Fruit fly (Drosophila melanogaster) whole organism, embryonic: Measurements from ENCODE around the gene CG44040.
A peak's percentile ranks its signal among the peaks of the same experiment; 100 is the strongest.

Experiments used
- CG10565 ChIP-seq: fragments of 200-800 bp; sonication (Bioruptor generic); optimal IDR thresholded peaks from 3 replicates; lab custom pipeline; 2016; ENCODE audit warnings: missing biosample characterization, mild to moderate bottlenecking, missing genetic modification characterization
- CG12744 ChIP-seq: fragments of 200-800 bp; sonication (Bioruptor generic); optimal IDR thresholded peaks from 2 replicates; lab custom pipeline; 2016; ENCODE audit warnings: missing biosample characterization, missing genetic modification characterization
- CG13424 ChIP-seq: fragments of 200-800 bp; sonication (Bioruptor generic); optimal IDR thresholded peaks from 2 replicates; lab custom pipeline; 2019; ENCODE audit warnings: missing biosample characterization, mild to moderate bottlenecking, missing genetic modification characterization, moderate library complexity
- CG13624 ChIP-seq: fragments of 200-800 bp; sonication (Bioruptor generic); optimal IDR thresholded peaks from 2 replicates; lab custom pipeline; 2016; ENCODE audit warnings: missing biosample characterization, missing genetic modification characterization
- CG14014 ChIP-seq: fragments of 200-800 bp; sonication (Bioruptor generic); IDR thresholded peaks from 2 replicates; pipeline ENCODE4 v1.3.6; 2022; ENCODE audit warnings: missing biosample characterization, missing genetic modification characterization
- CG1602 ChIP-seq: fragments of 200-800 bp; sonication (Bioruptor generic); optimal IDR thresholded peaks from 3 replicates; lab custom pipeline; 2016; ENCODE audit warnings: missing biosample characterization, missing genetic modification characterization
- CG16779 ChIP-seq: fragments of 200-800 bp; sonication (Bioruptor generic); IDR thresholded peaks from 2 replicates; pipeline ENCODE4 v1.3.6; 2022; ENCODE audit warnings: missing biosample characterization, missing genetic modification characterization
- CG16863 ChIP-seq: fragments of 200-800 bp; sonication (Bioruptor generic); optimal IDR thresholded peaks from 3 replicates; lab custom pipeline; 2016; ENCODE audit warnings: missing biosample characterization, missing genetic modification characterization
- CG17186 ChIP-seq: fragments of 200-800 bp; sonication (Bioruptor generic); optimal IDR thresholded peaks from 3 replicates; lab custom pipeline; 2017; ENCODE audit warnings: missing biosample characterization, missing genetic modification reagents, missing genetic modification characterization
- CG18764 ChIP-seq: fragments of 200-800 bp; sonication (Bioruptor generic); optimal IDR thresholded peaks from 3 replicates; lab custom pipeline; 2016; ENCODE audit warnings: missing biosample characterization, missing genetic modification characterization
- CG2875 ChIP-seq: fragments of 200-800 bp; sonication (Bioruptor generic); optimal IDR thresholded peaks from 2 replicates; lab custom pipeline; 2017; ENCODE audit warnings: missing biosample characterization, mild to moderate bottlenecking, missing genetic modification characterization, missing genetic modification reagents
- CG31365 ChIP-seq: fragments of 200-800 bp; sonication (Bioruptor generic); optimal IDR thresholded peaks from 2 replicates; lab custom pipeline; 2018; ENCODE audit warnings: missing biosample characterization, mild to moderate bottlenecking, missing genetic modification characterization
- CG5245 ChIP-seq: fragments of 200-800 bp; sonication (Bioruptor generic); optimal IDR thresholded peaks from 3 replicates; lab custom pipeline; 2016; ENCODE audit warnings: missing biosample characterization, missing genetic modification characterization
- CG5953 ChIP-seq: fragments of 200-800 bp; sonication (Bioruptor generic); IDR thresholded peaks from 2 replicates; pipeline ENCODE4 v1.3.6; 2022; ENCODE audit warnings: missing biosample characterization, missing genetic modification characterization
- CG6689 ChIP-seq: fragments of 200-800 bp; sonication (Bioruptor generic); IDR thresholded peaks from 2 replicates; pipeline ENCODE4 v1.3.6; 2022; ENCODE audit warnings: missing biosample characterization, missing genetic modification characterization
- CG8281 ChIP-seq: fragments of 200-800 bp; sonication (Bioruptor generic); optimal IDR thresholded peaks from 2 replicates; lab custom pipeline; 2018; ENCODE audit warnings: missing biosample characterization, mild to moderate bottlenecking, missing genetic modification characterization, moderate library complexity
- CTCF ChIP-seq: fragments of 200-800 bp; sonication (Bioruptor generic); optimal IDR thresholded peaks from 2 replicates; lab custom pipeline; 2017; ENCODE audit warnings: missing biosample characterization, mild to moderate bottlenecking, missing genetic modification characterization, moderate library complexity
- Dfd ChIP-seq, 2 experiments: fragments of >200 bp; optimal IDR thresholded peaks; 2 replicates each; lab custom pipeline; 2017; ENCODE audit warnings: missing biosample characterization in 2 of 2, missing genetic modification characterization in 2 of 2
- Dll ChIP-seq: fragments of 200-800 bp; sonication (Bioruptor generic); IDR thresholded peaks from 4 replicates; pipeline ENCODE4 v1.3.6; 2022; ENCODE audit warnings: missing biosample characterization, missing genetic modification characterization; ENCODE audit not compliant: partially characterized antibody
- H2.0 ChIP-seq: fragments of 200-800 bp; sonication (Bioruptor generic); IDR thresholded peaks from 2 replicates; pipeline ENCODE4 v1.3.6; 2022; ENCODE audit warnings: missing biosample characterization, missing genetic modification characterization
- HmgD ChIP-seq: fragments of 200-800 bp; sonication (Bioruptor generic); optimal IDR thresholded peaks from 3 replicates; lab custom pipeline; 2016; ENCODE audit warnings: missing biosample characterization, missing genetic modification characterization
- MBD-R2 ChIP-seq: fragments of 200-800 bp; sonication (Bioruptor generic); IDR thresholded peaks from 2 replicates; pipeline ENCODE4 v1.3.6; 2022; ENCODE audit warnings: missing biosample characterization, missing genetic modification characterization
- Mad ChIP-seq: fragments of 200-800 bp; sonication (Bioruptor generic); optimal IDR thresholded peaks from 2 replicates; lab custom pipeline; 2016; ENCODE audit warnings: missing biosample characterization, missing genetic modification characterization
- Med ChIP-seq: fragments of 200-800 bp; sonication (Bioruptor generic); peaks from one replicate; lab custom pipeline; 2016; ENCODE audit warnings: missing biosample characterization, missing genetic modification characterization, mild to moderate bottlenecking, inconsistent platforms, moderate library complexity
- Mrtf ChIP-seq: fragments of 200-800 bp; sonication (Bioruptor generic); IDR thresholded peaks from 3 replicates; pipeline ENCODE4 v1.3.6; 2022; ENCODE audit warnings: missing biosample characterization, missing genetic modification characterization
- Oaz ChIP-seq: fragments of 200-800 bp; sonication (Bioruptor generic); IDR thresholded peaks from 2 replicates; pipeline ENCODE4 v1.3.6; 2022; ENCODE audit warnings: missing biosample characterization, missing genetic modification characterization
- Sin3A ChIP-seq: fragments of >200 bp; optimal IDR thresholded peaks from 2 replicates; lab custom pipeline; 2018
- Six4 ChIP-seq: fragments of 200-800 bp; sonication (Bioruptor generic); optimal IDR thresholded peaks from 2 replicates; lab custom pipeline; 2016; ENCODE audit warnings: missing biosample characterization, missing genetic modification characterization
- Taf1 ChIP-seq: fragments of 200-800 bp; sonication (Bioruptor generic); IDR thresholded peaks from 2 replicates; pipeline ENCODE4 v1.3.6; 2022; ENCODE audit warnings: missing biosample characterization, missing genetic modification characterization
- YL-1 ChIP-seq: fragments of 200-800 bp; sonication (Bioruptor generic); optimal IDR thresholded peaks from 3 replicates; lab custom pipeline; 2017; ENCODE audit warnings: missing biosample characterization, mild to moderate bottlenecking, missing genetic modification characterization
- ash1 ChIP-seq: fragments of 200-800 bp; sonication (Bioruptor generic); optimal IDR thresholded peaks from 2 replicates; lab custom pipeline; 2018; ENCODE audit warnings: missing biosample characterization, mild to moderate bottlenecking, missing genetic modification characterization
- bbx ChIP-seq: fragments of 200-800 bp; sonication (Bioruptor generic); IDR thresholded peaks from 2 replicates; pipeline ENCODE4 v1.3.6; 2022; ENCODE audit warnings: missing biosample characterization, missing genetic modification characterization; ENCODE audit not compliant: partially characterized antibody
- cato ChIP-seq: fragments of 200-800 bp; sonication (Bioruptor generic); optimal IDR thresholded peaks from 2 replicates; lab custom pipeline; 2016; ENCODE audit warnings: missing biosample characterization, missing genetic modification characterization, borderline replicate concordance
- chn ChIP-seq: fragments of 200-800 bp; sonication (Bioruptor generic); optimal IDR thresholded peaks from 2 replicates; lab custom pipeline; 2016; ENCODE audit warnings: missing biosample characterization, missing genetic modification characterization
- crp ChIP-seq, 2 experiments: fragments of 200-800 bp; sonication (Bioruptor generic); optimal IDR thresholded peaks; 2 replicates in 1 of 2; 3 replicates in 1 of 2; lab custom pipeline; 2017; ENCODE audit warnings: missing biosample characterization in 2 of 2, missing genetic modification characterization in 2 of 2, mild to moderate bottlenecking in 1 of 2, moderate library complexity in 1 of 2
- dati ChIP-seq: fragments of 200-800 bp; sonication (Bioruptor generic); IDR thresholded peaks from 2 replicates; pipeline ENCODE4 v1.3.6; 2022; ENCODE audit warnings: missing biosample characterization, missing genetic modification characterization
- eyg ChIP-seq: fragments of 200-800 bp; sonication (Bioruptor generic); optimal IDR thresholded peaks from 3 replicates; lab custom pipeline; 2016; ENCODE audit warnings: missing biosample characterization, missing genetic modification characterization
- gfzf ChIP-seq: fragments of 200-800 bp; sonication (Bioruptor generic); optimal IDR thresholded peaks from 2 replicates; lab custom pipeline; 2016; ENCODE audit warnings: missing biosample characterization, mild to moderate bottlenecking, missing genetic modification characterization, moderate library complexity
- insv ChIP-seq, 2 experiments: fragments of 200-800 bp; sonication (Bioruptor generic); optimal IDR thresholded peaks; 3 replicates each; lab custom pipeline; 2016 to 2018; ENCODE audit warnings: missing biosample characterization in 2 of 2, missing genetic modification characterization in 2 of 2
- inv ChIP-seq: fragments of 200-800 bp; sonication (Bioruptor generic); IDR thresholded peaks from 2 replicates; pipeline ENCODE4 v1.3.6; 2022; ENCODE audit warnings: missing biosample characterization, missing genetic modification characterization; ENCODE audit not compliant: partially characterized antibody
- luna ChIP-seq: fragments of 200-800 bp; sonication (Bioruptor generic); optimal IDR thresholded peaks from 2 replicates; lab custom pipeline; 2016; ENCODE audit warnings: missing biosample characterization, missing genetic modification characterization
- pb ChIP-seq: fragments of 200-800 bp; sonication (Bioruptor generic); optimal IDR thresholded peaks from 3 replicates; lab custom pipeline; 2016; ENCODE audit warnings: missing biosample characterization, missing genetic modification characterization
- pros ChIP-seq: fragments of 200-800 bp; sonication (Bioruptor generic); optimal IDR thresholded peaks from 3 replicates; lab custom pipeline; 2019; ENCODE audit warnings: missing biosample characterization, mild to moderate bottlenecking, missing genetic modification characterization, moderate library complexity
- sisA ChIP-seq: fragments of 200-800 bp; sonication (Bioruptor generic); IDR thresholded peaks from 2 replicates; pipeline ENCODE4 v1.3.6; 2022; ENCODE audit warnings: missing biosample characterization, missing genetic modification characterization
- slou ChIP-seq: fragments of 200-800 bp; sonication (Bioruptor generic); optimal IDR thresholded peaks from 3 replicates; lab custom pipeline; 2016; ENCODE audit warnings: missing biosample characterization, missing genetic modification characterization
- sr ChIP-seq: fragments of 200-800 bp; sonication (Bioruptor generic); IDR thresholded peaks from 3 replicates; pipeline ENCODE4 v1.3.6; 2022; ENCODE audit warnings: missing biosample characterization, missing genetic modification characterization
- ssp ChIP-seq: fragments of 200-800 bp; sonication (Bioruptor generic); IDR thresholded peaks from 2 replicates; pipeline ENCODE4 v1.3.6; 2022; ENCODE audit warnings: missing biosample characterization, missing genetic modification characterization
- toy ChIP-seq: fragments of 200-800 bp; sonication (Bioruptor generic); IDR thresholded peaks from 2 replicates; pipeline ENCODE4 v1.3.6; 2022; ENCODE audit warnings: missing biosample characterization, missing genetic modification characterization

CG44040 gene

DNA sequence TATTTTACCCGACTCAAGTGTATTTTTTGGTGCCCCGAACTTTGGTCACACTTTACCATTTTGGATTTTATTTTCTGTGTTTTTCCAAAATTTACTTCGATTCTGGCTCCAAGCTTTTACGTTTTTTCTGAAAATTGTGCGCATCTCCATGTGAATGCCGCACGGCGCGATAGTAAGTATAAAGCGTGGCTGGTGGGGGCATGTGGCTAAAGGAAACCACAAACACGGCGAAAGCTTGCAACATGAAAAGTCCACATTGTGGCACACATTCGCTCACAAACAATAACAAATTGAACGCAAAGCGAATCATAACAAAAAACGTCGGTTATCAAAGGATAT, 538 bp downstream of the CG44040 start, which contains the start of gene ear (continued):
- no peak for TF ChIP-seq CG16863
- no peak for TF ChIP-seq YL-1
- TF ChIP-seq CG6689 (GFP tag; lab: Robert Waterston, UW): no peak
- no peak for TF ChIP-seq CG14014 (GFP tag; lab: Robert Waterston, UW)
- TF ChIP-seq Six4 (GFP tag; lab: Kevin White, UChicago): no peak
- no peak for TF ChIP-seq H2.0 (GFP tag; lab: Robert Waterston, UW)
- peak; percentile 0 for TF ChIP-seq Sin3A (lab: Kevin White, UChicago)
- peak; percentile 11 for TF ChIP-seq Med (GFP tag; lab: Kevin White, UChicago)
- TF ChIP-seq CG8281 (tag; lab: Kevin White, UChicago): no peak
- TF ChIP-seq sr (GFP tag; lab: Robert Waterston, UW): no peak
- TF ChIP-seq Dfd (GFP tag; optimal IDR thresholded peaks at IDR 0.05; lab: Kevin White, UChicago): no peak
- TF ChIP-seq CG13624 (GFP tag; lab: Kevin White, UChicago): no peak
- no peak for TF ChIP-seq luna (GFP tag; lab: Kevin White, UChicago)
- no peak for TF ChIP-seq dati
- TF ChIP-seq ash1 (GFP tag; lab: Kevin White, UChicago): no peak
- no peak for TF ChIP-seq toy
- TF ChIP-seq HmgD (GFP tag; lab: Kevin White, UChicago): no peak
- no peak for TF ChIP-seq CTCF (GFP tag; lab: Kevin White, UChicago)
- TF ChIP-seq sisA (GFP tag; lab: Robert Waterston, UW): no peak
- no peak for TF ChIP-seq Taf1 (GFP tag; lab: Robert Waterston, UW)
- no peak for TF ChIP-seq CG18764 (GFP tag; lab: Kevin White, UChicago)
- TF ChIP-seq CG2875 (GFP tag; lab: Kevin White, UChicago): no peak
- no peak for TF ChIP-seq CG12744 (GFP tag; lab: Kevin White, UChicago)
- no peak for TF ChIP-seq Mrtf
- no peak for TF ChIP-seq CG5245 (GFP tag; lab: Kevin White, UChicago)
- TF ChIP-seq gfzf (GFP tag; lab: Kevin White, UChicago): peak; percentile 81
- no peak for TF ChIP-seq insv (GFP tag; optimal IDR thresholded peaks at IDR 0.05; lab: Kevin White, UChicago)
- no peak for TF ChIP-seq CG1602 (GFP tag; lab: Kevin White, UChicago)
- no peak for TF ChIP-seq eyg (GFP tag; lab: Kevin White, UChicago)
- TF ChIP-seq cato (GFP tag; lab: Kevin White, UChicago): no peak
- TF ChIP-seq slou: no peak
- no peak for TF ChIP-seq crp (GFP tag; optimal IDR thresholded peaks at IDR 0.05; lab: Kevin White, UChicago)
- no peak for TF ChIP-seq CG10565 (GFP tag; lab: Kevin White, UChicago)
- TF ChIP-seq CG31365 (tag; lab: Kevin White, UChicago): no peak
- no peak for TF ChIP-seq pb (GFP tag; lab: Kevin White, UChicago)
- TF ChIP-seq Mad (GFP tag; lab: Kevin White, UChicago): no peak
- TF ChIP-seq pros (GFP tag; lab: Kevin White, UChicago): no peak
- TF ChIP-seq MBD-R2 (GFP tag; lab: Robert Waterston, UW): peak; percentile 48
- 0 out of 4 replicates have a peak, but pooled peaks have one; percentile 25 for TF ChIP-seq Dll
- no peak for TF ChIP-seq ssp (GFP tag; lab: Robert Waterston, UW)
- TF ChIP-seq CG13424: no peak
- no peak for TF ChIP-seq inv (GFP tag; lab: Robert Waterston, UW)
- no peak for TF ChIP-seq CG16779 (GFP tag; lab: Robert Waterston, UW)
- TF ChIP-seq bbx (GFP tag; lab: Robert Waterston, UW): 0 out of 2 replicates have a peak, but pooled peaks have one; percentile 7
- TF ChIP-seq CG17186 (GFP tag; lab: Kevin White, UChicago): peak; percentile 55
- no peak for TF ChIP-seq CG5953 (GFP tag; lab: Robert Waterston, UW)
- no peak for TF ChIP-seq Oaz (GFP tag; lab: Robert Waterston, UW)
- no peak for TF ChIP-seq chn
